Fruit fly (Drosophila melanogaster): Measurements from ENCODE around the gene Ugt304A1.

The Ugt304A1 gene

DNA sequence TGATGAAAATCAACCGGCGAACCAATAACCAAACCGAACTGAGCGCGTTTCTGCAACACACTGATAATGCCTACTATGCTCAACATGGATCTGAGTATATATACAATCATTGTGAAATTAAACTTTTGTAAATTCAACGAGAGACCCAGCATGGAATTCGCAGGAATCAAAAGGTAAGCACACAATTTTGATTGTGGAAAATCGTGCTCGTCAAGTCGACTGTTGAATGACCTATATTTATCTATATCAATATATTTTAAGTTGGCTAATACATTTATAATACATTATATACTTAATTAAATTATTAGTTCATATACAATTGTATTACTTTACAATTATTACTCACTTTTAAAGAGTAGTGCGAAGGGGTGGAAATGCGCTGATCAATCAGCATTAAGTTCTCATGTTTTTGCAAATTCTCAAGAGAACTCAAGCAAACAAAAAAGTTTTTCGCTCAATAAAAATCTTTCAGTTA, 21.4 kb downstream of the Ugt304A1 start, which contains the start of gene Ugt302K1 (continued):
- no peak for TF ChIP-seq CG6654 (GFP tag; optimal IDR thresholded peaks at IDR 0.05)
- TF ChIP-seq psq (GFP tag; optimal IDR thresholded peaks at IDR 0.05) = no peak
- TF ChIP-seq CG17802 (tag; optimal IDR thresholded peaks at IDR 0.05) = no peak
- TF ChIP-seq CG7928 (GFP tag; optimal IDR thresholded peaks at IDR 0.05) = no peak
- TF ChIP-seq D19B (GFP tag; optimal IDR thresholded peaks at IDR 0.05) = peak; percentile 45
- TF ChIP-seq Usf (GFP tag; optimal IDR thresholded peaks at IDR 0.05) = no peak
- TF ChIP-seq CG11398 (GFP tag; optimal IDR thresholded peaks at IDR 0.05) = no peak
- TF ChIP-seq Neu2 (GFP tag; optimal IDR thresholded peaks at IDR 0.05; ENCODE audit: borderline replicate concordance) = no peak
- no peak for TF ChIP-seq Med (GFP tag)
- no peak for TF ChIP-seq cad (GFP tag; optimal IDR thresholded peaks at IDR 0.05)
- no peak for TF ChIP-seq gro (GFP tag; optimal IDR thresholded peaks at IDR 0.05)
- no peak; the same call in 1 of the 2 replicates for TF ChIP-seq lmd (GFP tag; IDR thresholded peaks at IDR 0.05)
- no peak for TF ChIP-seq HLH4C (GFP tag; IDR thresholded peaks at IDR 0.05; ENCODE audit: partially characterized antibody)
- peak; percentile 32; the same call in 1 of the 2 replicates for TF ChIP-seq Taf1 (GFP tag; IDR thresholded peaks at IDR 0.05)
- peak; percentile 40 for TF ChIP-seq Meics (GFP tag; optimal IDR thresholded peaks at IDR 0.05)
- no peak for TF ChIP-seq inv (GFP tag; IDR thresholded peaks at IDR 0.05; ENCODE audit: partially characterized antibody)
- peak; percentile 56 for TF ChIP-seq gem (tag; optimal IDR thresholded peaks at IDR 0.05)
- no peak for TF ChIP-seq gsb (GFP tag; IDR thresholded peaks at IDR 0.05)
- TF ChIP-seq Hr39 (optimal IDR thresholded peaks at IDR 0.05) = no peak
- no peak for TF ChIP-seq CG2116 (GFP tag; optimal IDR thresholded peaks at IDR 0.05)
- no peak for TF ChIP-seq CG7556 (GFP tag; optimal IDR thresholded peaks at IDR 0.05)
- TF ChIP-seq CG10267 (tag; optimal IDR thresholded peaks at IDR 0.05) = no peak
- no peak for TF ChIP-seq CG6683 (GFP tag; optimal IDR thresholded peaks at IDR 0.05)
- no peak for TF ChIP-seq kni (GFP tag; optimal IDR thresholded peaks at IDR 0.05)
- TF ChIP-seq CG12071 (GFP tag; optimal IDR thresholded peaks at IDR 0.05) = no peak

- no peak for TF ChIP-seq slou (GFP tag; optimal IDR thresholded peaks at IDR 0.05)
- TF ChIP-seq CG2889 (GFP tag; IDR thresholded peaks at IDR 0.05) = no peak
- no peak for TF ChIP-seq Neu2 (GFP tag; optimal IDR thresholded peaks at IDR 0.05; ENCODE audit: borderline replicate concordance)
- TF ChIP-seq CG17802 (tag; optimal IDR thresholded peaks at IDR 0.05) = no peak
- no peak for TF ChIP-seq CG10209 (GFP tag; optimal IDR thresholded peaks at IDR 0.05)
- no peak for TF ChIP-seq fd3F (GFP tag; optimal IDR thresholded peaks at IDR 0.05)
- no peak for TF ChIP-seq ac (GFP tag; optimal IDR thresholded peaks at IDR 0.05)
Measured at dm6 chr3R:11145135-11145534, 30.1 kb downstream of the Ugt304A1 start, which contains the start of gene CheA86a. CheA86a (minus strand) TSS chr3R:11145235.

- no peak for TF ChIP-seq CG1024 (GFP tag; IDR thresholded peaks at IDR 0.05)
- TF ChIP-seq row (GFP tag; IDR thresholded peaks at IDR 0.05) = no peak
- TF ChIP-seq Drgx (GFP tag; IDR thresholded peaks at IDR 0.05) = no peak
- no peak for TF ChIP-seq CG2199 (GFP tag; IDR thresholded peaks at IDR 0.05)
- no peak for TF ChIP-seq Hey (tag; optimal IDR thresholded peaks at IDR 0.05)
- no peak for TF ChIP-seq CG7786 (GFP tag; optimal IDR thresholded peaks at IDR 0.05)
- no peak for TF ChIP-seq chm (GFP tag; IDR thresholded peaks at IDR 0.05)
- no peak for TF ChIP-seq fd102C (GFP tag; optimal IDR thresholded peaks at IDR 0.05)
- no peak for TF ChIP-seq Dbx (GFP tag; IDR thresholded peaks at IDR 0.05)
- no peak for TF ChIP-seq CG4617 (GFP tag; optimal IDR thresholded peaks at IDR 0.05; ENCODE audit: borderline replicate concordance)
- no peak for TF ChIP-seq croc (GFP tag; conservative IDR thresholded peaks at IDR 0.05)
- TF ChIP-seq Awh (GFP tag; IDR thresholded peaks at IDR 0.05) = no peak
- no peak for TF ChIP-seq Dip3 (GFP tag; optimal IDR thresholded peaks at IDR 0.05)
Measured at dm6 chr3R:11136877-11137276, 38.3 kb downstream of the Ugt304A1 start, which contains the start of gene mAcon2. mAcon2 (plus strand) TSS chr3R:11137177.
